Worm (Caenorhabditis elegans): ENCODE results near the gene smcr-8.
A peak's percentile ranks its signal among the peaks of the same experiment; 100 is the strongest.

Gene smcr-8

DNA sequence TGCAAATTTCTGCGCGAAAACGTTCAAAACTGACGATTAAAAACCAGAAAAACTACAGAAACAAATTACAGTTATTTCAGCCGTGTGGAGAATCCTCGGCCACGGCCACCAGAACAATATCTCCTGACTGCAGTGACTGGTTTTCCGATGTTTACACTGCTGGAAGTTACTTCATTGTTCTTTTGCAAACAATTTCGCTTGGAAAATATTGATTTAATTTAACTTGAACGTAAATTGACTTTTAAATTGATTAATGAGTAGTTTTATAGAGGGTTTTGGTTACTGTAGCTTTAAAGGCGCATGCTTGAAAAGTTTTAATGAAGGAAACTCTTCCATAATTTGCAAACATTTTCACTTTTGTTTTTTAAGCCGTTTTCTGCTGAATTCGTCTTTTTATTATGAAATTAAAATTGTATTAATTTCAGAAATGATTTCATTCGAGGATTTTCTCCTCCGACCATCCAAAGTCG lies at the start of gene smcr-8 (continued):
- TF ChIP-seq hlh-12 (tag; optimal IDR thresholded peaks at IDR 0.05): no peak
- no peak for TF ChIP-seq cebp-2 (GFP tag; IDR thresholded peaks at IDR 0.05)
- no peak for TF ChIP-seq zfh-2 (GFP tag; conservative IDR thresholded peaks at IDR 0.05)
- peak in 1 of 2 experiments; percentile 17 for TF ChIP-seq rec-8 (tag; optimal IDR thresholded peaks at IDR 0.05)
- TF ChIP-seq ceh-100 (GFP tag; IDR thresholded peaks at IDR 0.05): no peak
- TF ChIP-seq madf-6 (GFP tag; IDR thresholded peaks at IDR 0.05): peak; percentile 82
- TF ChIP-seq xnd-1 (tag; optimal IDR thresholded peaks at IDR 0.05): peak; percentile 82
- TF ChIP-seq F57C9.4 (tag; optimal IDR thresholded peaks at IDR 0.05): no peak
- no peak for TF ChIP-seq sea-2 (GFP tag; IDR thresholded peaks at IDR 0.05)
- TF ChIP-seq let-526 (GFP tag; IDR thresholded peaks at IDR 0.05): peak; percentile 51; the same call in 1 of the 2 replicates
- no peak for TF ChIP-seq madf-10 (tag; optimal IDR thresholded peaks at IDR 0.05)
- no peak for TF ChIP-seq nhr-120 (GFP tag; IDR thresholded peaks at IDR 0.05)
- TF ChIP-seq lin-40 (tag; optimal IDR thresholded peaks at IDR 0.05): no peak
- no peak for TF ChIP-seq egl-44 (GFP tag; IDR thresholded peaks at IDR 0.05)
- TF ChIP-seq nhr-80 (tag; optimal IDR thresholded peaks at IDR 0.05): peak; percentile 32
- no peak for TF ChIP-seq lag-1 (GFP tag; IDR thresholded peaks at IDR 0.05)
- no peak for TF ChIP-seq rpc-1 (optimal IDR thresholded peaks at IDR 0.05)
- TF ChIP-seq rpc-1 (tag; optimal IDR thresholded peaks at IDR 0.05): no peak
- no peak for TF ChIP-seq B0261.1 (tag; optimal IDR thresholded peaks at IDR 0.05)
- no peak for TF ChIP-seq F52B5.7 (tag; optimal IDR thresholded peaks at IDR 0.05)
- peak; percentile 68 for TF ChIP-seq D2030.7 (GFP tag; IDR thresholded peaks at IDR 0.05)
- no peak for TF ChIP-seq ZK185.1 (tag; optimal IDR thresholded peaks at IDR 0.05; ENCODE audit: poor library complexity, severe bottlenecking)
- no peak for TF ChIP-seq rcor-1 (GFP tag; IDR thresholded peaks at IDR 0.05)
- no peak for TF ChIP-seq nfya-2 (GFP tag; IDR thresholded peaks at IDR 0.05)
- no peak for TF ChIP-seq dpff-1 (tag; optimal IDR thresholded peaks at IDR 0.05)
- no peak for TF ChIP-seq repo-1 (tag; optimal IDR thresholded peaks at IDR 0.05)
- no peak for TF ChIP-seq K11D2.4 (GFP tag; IDR thresholded peaks at IDR 0.05)
- TF ChIP-seq F39B2.1 (GFP tag; IDR thresholded peaks at IDR 0.05): no peak
- peak; percentile 69 for TF ChIP-seq madf-8 (GFP tag; conservative IDR thresholded peaks at IDR 0.05)
- TF ChIP-seq fkh-3 (tag; optimal IDR thresholded peaks at IDR 0.05): no peak
- TF ChIP-seq ztf-3 (GFP tag; optimal IDR thresholded peaks at IDR 0.05): no peak
- no peak for TF ChIP-seq Y56A3A.18 (GFP tag; IDR thresholded peaks at IDR 0.05)
- no peak for TF ChIP-seq F37B4.10 (GFP tag; IDR thresholded peaks at IDR 0.05)
- 0 out of 2 replicates have a peak, but pooled peaks have one; percentile 11 for TF ChIP-seq lir-1 (GFP tag; conservative IDR thresholded peaks at IDR 0.05)
- no peak for TF ChIP-seq C17E4.6 (GFP tag; IDR thresholded peaks at IDR 0.05)
- TF ChIP-seq bed-1 (GFP tag; IDR thresholded peaks at IDR 0.05): no peak
- no peak for TF ChIP-seq B0336.3 (GFP tag; IDR thresholded peaks at IDR 0.05)

DNA sequence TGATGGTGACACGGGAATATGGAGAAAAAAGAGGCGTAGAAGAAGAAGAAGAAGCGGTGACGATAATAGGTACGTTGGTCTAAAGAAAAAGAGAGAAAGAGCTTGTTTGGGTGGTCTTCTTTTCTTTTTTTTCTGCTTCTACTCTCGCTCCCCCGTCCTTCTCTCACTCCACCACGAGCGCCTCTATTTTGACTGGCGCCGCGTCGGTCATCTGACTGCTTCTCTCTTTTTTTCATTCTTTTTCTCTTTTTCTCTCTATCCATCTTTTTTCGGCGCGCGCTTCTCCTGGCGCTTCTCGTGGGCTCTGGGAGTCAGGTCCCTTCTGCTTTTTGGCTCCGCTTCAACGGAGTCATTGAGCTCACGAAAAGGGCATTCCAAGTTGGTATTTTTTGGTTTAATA lies 48.8 kb upstream of the smcr-8 start:
- no peak for TF ChIP-seq madf-10 (tag; optimal IDR thresholded peaks at IDR 0.05)
- TF ChIP-seq lin-35 (GFP tag; optimal IDR thresholded peaks at IDR 0.05): no peak
- TF ChIP-seq lsy-27 (tag; optimal IDR thresholded peaks at IDR 0.05; ENCODE audit: borderline replicate concordance, insufficient read depth): no peak
- no peak for TF ChIP-seq rpc-1 (optimal IDR thresholded peaks at IDR 0.05)
- TF ChIP-seq rpc-1 (tag; optimal IDR thresholded peaks at IDR 0.05): no peak
- TF ChIP-seq ztf-26 (tag; optimal IDR thresholded peaks at IDR 0.05): no peak
- no peak for TF ChIP-seq mxl-1 (tag; optimal IDR thresholded peaks at IDR 0.05)
- TF ChIP-seq nfyb-1 (GFP tag; IDR thresholded peaks at IDR 0.05): no peak
- no peak for TF ChIP-seq lin-26 (GFP tag; IDR thresholded peaks at IDR 0.05)
- TF ChIP-seq F23B12.7 (tag; optimal IDR thresholded peaks at IDR 0.05; ENCODE audit: insufficient read depth): peak; percentile 13
- no peak for TF ChIP-seq egl-44 (GFP tag; IDR thresholded peaks at IDR 0.05)
- TF ChIP-seq K12H6.12 (tag; optimal IDR thresholded peaks at IDR 0.05): peak; percentile 29
- TF ChIP-seq ztf-6 (GFP tag; IDR thresholded peaks at IDR 0.05): no peak
- TF ChIP-seq sptf-2 (GFP tag; optimal IDR thresholded peaks at IDR 0.05): no peak
- TF ChIP-seq tbx-9 (tag; optimal IDR thresholded peaks at IDR 0.05; ENCODE audit: borderline replicate concordance): no peak
- no peak for TF ChIP-seq B0261.1 (tag; optimal IDR thresholded peaks at IDR 0.05)
- peak; percentile 13 for TF ChIP-seq attf-5 (GFP tag; optimal IDR thresholded peaks at IDR 0.05)
- TF ChIP-seq nhr-90 (tag; optimal IDR thresholded peaks at IDR 0.05): no peak
- no peak for TF ChIP-seq dpff-1 (tag; optimal IDR thresholded peaks at IDR 0.05)
- no peak for TF ChIP-seq Y95B8A.8 (GFP tag; IDR thresholded peaks at IDR 0.05)

All from whole organism, young adult.